Worm (Caenorhabditis elegans) whole organism, L3 larva: Measurements from ENCODE around the gene cyp-13A4.

Experiments used
- ama-1 ChIP-seq: fragments of 150-350 bp; optimal IDR thresholded peaks from 2 replicates; lab custom pipeline; 2018
- egl-27 ChIP-seq: sonication (generic microtip); optimal IDR thresholded peaks from 4 replicates; lab custom pipeline; 2017; ENCODE audit warnings: missing biosample characterization, missing genetic modification reagents, missing genetic modification characterization
- elt-3 ChIP-seq, 3 experiments: fragments of 150-350 bp in 1 of 3; sonication (generic microtip) in 2 of 3; optimal IDR thresholded peaks; 2 replicates in 2 of 3; 4 replicates in 1 of 3; lab custom pipeline; 2014 to 2017; ENCODE audit warnings: missing biosample characterization in 3 of 3, missing genetic modification characterization in 3 of 3
- mdl-1 ChIP-seq: fragments of 150-350 bp; optimal IDR thresholded peaks from 2 replicates; lab custom pipeline; 2014; ENCODE audit warnings: missing biosample characterization, missing genetic modification characterization
- nfya-1 ChIP-seq: sonication (generic microtip); optimal IDR thresholded peaks from 2 replicates; lab custom pipeline; 2017; ENCODE audit warnings: missing genetic modification characterization, mild to moderate bottlenecking, missing compliant biosample characterization, antibody characterized with exemption, moderate library complexity; ENCODE audit not compliant: insufficient read depth
- nhr-23 ChIP-seq: fragments of 150-350 bp; optimal IDR thresholded peaks from 2 replicates; lab custom pipeline; 2014; ENCODE audit warnings: missing biosample characterization, missing genetic modification reagents, missing genetic modification characterization
- nhr-237 ChIP-seq: fragments of 150-350 bp; optimal IDR thresholded peaks from 2 replicates; lab custom pipeline; 2014; ENCODE audit warnings: missing biosample characterization, missing genetic modification characterization
- pha-4 ChIP-seq: fragments of 150-350 bp; optimal IDR thresholded peaks from 2 replicates; lab custom pipeline; 2014; ENCODE audit warnings: missing biosample characterization, missing genetic modification reagents, missing genetic modification characterization
- unc-39 ChIP-seq: sonication (generic microtip); optimal IDR thresholded peaks from 4 replicates; lab custom pipeline; 2017; ENCODE audit warnings: missing biosample characterization, missing genetic modification characterization
- unc-62 ChIP-seq: fragments of 150-350 bp; sonication (generic microtip); optimal IDR thresholded peaks from 4 replicates; lab custom pipeline; 2014; ENCODE audit warnings: missing biosample characterization, missing genetic modification reagents, missing genetic modification characterization

DNA sequence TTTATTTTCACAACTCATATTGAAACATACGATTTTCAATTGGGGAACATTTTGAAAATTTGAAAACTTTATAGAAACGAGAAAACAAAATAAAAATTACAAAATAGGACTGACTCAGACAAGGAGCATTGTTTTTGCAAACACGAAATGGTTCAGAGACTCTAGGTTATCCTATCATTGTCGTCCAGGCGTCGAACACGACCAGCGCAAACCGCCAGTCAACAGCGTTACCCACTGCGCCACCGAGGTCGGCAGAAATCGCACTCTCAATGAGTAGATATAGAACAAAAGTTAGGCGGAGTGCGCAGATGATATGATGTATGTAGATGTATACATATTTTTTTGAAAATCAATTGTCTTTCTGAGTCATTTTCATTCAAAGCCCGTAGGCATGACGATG, 22.9 kb downstream of the cyp-13A4 start:
- no peak for TF ChIP-seq nhr-237 (tag; lab: Kevin White, UChicago)
- TF ChIP-seq ama-1 (lab: Kevin White, UChicago) = no peak
- no peak for TF ChIP-seq mdl-1 (tag; lab: Kevin White, UChicago)
- TF ChIP-seq unc-62 = no peak
- TF ChIP-seq egl-27 (tag; lab: Kevin White, UChicago) = no peak
- peak; percentile 78 for TF ChIP-seq nhr-23 (tag; lab: Kevin White, UChicago)
- peak; percentile 60 for TF ChIP-seq nfya-1
- TF ChIP-seq unc-39 = no peak
- TF ChIP-seq pha-4 (tag; lab: Kevin White, UChicago) = peak; percentile 43
- TF ChIP-seq elt-3 (tag; optimal IDR thresholded peaks at IDR 0.05; lab: Kevin White, UChicago) = no peak
